Fruit fly (Drosophila melanogaster): ENCODE results near the gene Cf2.

Gene Cf2

DNA sequence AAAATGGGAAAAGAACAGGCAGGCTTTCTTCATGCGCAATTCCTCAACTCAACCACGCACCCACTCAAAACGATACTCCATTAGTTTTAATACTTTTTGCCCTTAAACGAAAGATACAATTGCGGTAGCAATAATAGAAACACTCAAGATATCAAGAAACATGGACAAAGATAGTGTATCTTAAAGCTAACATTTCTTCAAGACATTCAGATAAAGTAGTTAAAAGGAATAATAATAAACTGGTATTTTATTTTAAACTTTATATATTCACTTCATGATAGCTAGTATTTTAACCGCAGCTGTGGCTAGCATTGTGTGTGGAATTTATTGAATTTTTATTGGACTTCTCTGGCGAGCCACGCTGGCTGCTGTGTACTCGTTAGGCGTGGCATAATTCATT is 26.8 kb downstream of the Cf2 start (continued):
- TF ChIP-seq CG6765 (GFP tag; optimal IDR thresholded peaks at IDR 0.05): peak; percentile 27
- no peak for TF ChIP-seq sug (tag; optimal IDR thresholded peaks at IDR 0.05)
- peak; percentile 84 for TF ChIP-seq CG2678 (tag; optimal IDR thresholded peaks at IDR 0.05)
- no peak for TF ChIP-seq CG6654 (GFP tag; optimal IDR thresholded peaks at IDR 0.05)
- no peak for TF ChIP-seq NFAT (GFP tag; IDR thresholded peaks at IDR 0.05)
- no peak for TF ChIP-seq E2f1 (GFP tag; IDR thresholded peaks at IDR 0.05)
- peak; percentile 30 for TF ChIP-seq caup (GFP tag; optimal IDR thresholded peaks at IDR 0.05; ENCODE audit: severe bottlenecking)
- TF ChIP-seq CG11560 (tag; IDR thresholded peaks at IDR 0.05): no peak
- no peak for TF ChIP-seq cas (GFP tag; IDR thresholded peaks at IDR 0.05)
- TF ChIP-seq Sin3A (optimal IDR thresholded peaks at IDR 0.05): no peak
- no peak for TF ChIP-seq pb (GFP tag; optimal IDR thresholded peaks at IDR 0.05)
- TF ChIP-seq tx (GFP tag; optimal IDR thresholded peaks at IDR 0.05): no peak
- TF ChIP-seq CG6272 (GFP tag; IDR thresholded peaks at IDR 0.05): 0 out of 2 replicates have a peak, but pooled peaks have one; percentile 29
- no peak for TF ChIP-seq wdn (GFP tag; IDR thresholded peaks at IDR 0.05)
- TF ChIP-seq CG7987 (GFP tag; optimal IDR thresholded peaks at IDR 0.05): peak; percentile 10
- TF ChIP-seq kni (GFP tag; optimal IDR thresholded peaks at IDR 0.05): no peak
- TF ChIP-seq nerfin-1 (tag; optimal IDR thresholded peaks at IDR 0.05): peak; percentile 44
- no peak for TF ChIP-seq crc (GFP tag; optimal IDR thresholded peaks at IDR 0.05)
- TF ChIP-seq CG14965 (GFP tag; optimal IDR thresholded peaks at IDR 0.05; ENCODE audit: borderline replicate concordance): no peak
- peak; percentile 11 for TF ChIP-seq CG17802 (tag; optimal IDR thresholded peaks at IDR 0.05)
- 0 out of 3 replicates have a peak, but pooled peaks have one; percentile 29 for TF ChIP-seq Dbx (GFP tag; IDR thresholded peaks at IDR 0.05)
- TF ChIP-seq CG34376 (GFP tag; optimal IDR thresholded peaks at IDR 0.05): no peak
- peak; percentile 53; the same call in 1 of the 2 replicates for TF ChIP-seq sens-2 (GFP tag; IDR thresholded peaks at IDR 0.05)
- TF ChIP-seq dysf (GFP tag; IDR thresholded peaks at IDR 0.05): peak; percentile 52; the same call in 1 of the 3 replicates
- no peak for TF ChIP-seq CG10543 (GFP tag; optimal IDR thresholded peaks at IDR 0.05)
- peak; percentile 68 for TF ChIP-seq Fer3 (tag; optimal IDR thresholded peaks at IDR 0.05)
- peak; percentile 72 for TF ChIP-seq CG6689 (GFP tag; IDR thresholded peaks at IDR 0.05)
- TF ChIP-seq ken (GFP tag; IDR thresholded peaks at IDR 0.05): no peak
- TF ChIP-seq CG4360 (GFP tag; IDR thresholded peaks at IDR 0.05): no peak
- no peak for TF ChIP-seq trh (GFP tag; optimal IDR thresholded peaks at IDR 0.05)
- TF ChIP-seq CG14860 (GFP tag; IDR thresholded peaks at IDR 0.05; ENCODE audit: partially characterized antibody): no peak
- TF ChIP-seq Camta (GFP tag; optimal IDR thresholded peaks at IDR 0.05): no peak
- no peak for TF ChIP-seq Myb (GFP tag; optimal IDR thresholded peaks at IDR 0.05)
- peak; percentile 57 for TF ChIP-seq lilli (GFP tag; optimal IDR thresholded peaks at IDR 0.05)
- no peak for TF ChIP-seq p53 (GFP tag; optimal IDR thresholded peaks at IDR 0.05)
- TF ChIP-seq ems (GFP tag; optimal IDR thresholded peaks at IDR 0.05): no peak
- no peak for TF ChIP-seq lov (optimal IDR thresholded peaks at IDR 0.05)
- no peak for TF ChIP-seq lov (GFP tag; IDR thresholded peaks at IDR 0.05)
- TF ChIP-seq Side (GFP tag; optimal IDR thresholded peaks at IDR 0.05): no peak
- no peak for TF ChIP-seq br (optimal IDR thresholded peaks at IDR 0.05)
- no peak for TF ChIP-seq Stat92E (GFP tag; optimal IDR thresholded peaks at IDR 0.05)
- TF ChIP-seq Dip2 (GFP tag; IDR thresholded peaks at IDR 0.05): no peak
- no peak for TF ChIP-seq jigr1 (GFP tag; IDR thresholded peaks at IDR 0.05)
- TF ChIP-seq ato (GFP tag; IDR thresholded peaks at IDR 0.05; ENCODE audit: partially characterized antibody): no peak
- TF ChIP-seq Scr (GFP tag; IDR thresholded peaks at IDR 0.05; ENCODE audit: partially characterized antibody): no peak
- no peak for TF ChIP-seq Ets65A (GFP tag)
- no peak for TF ChIP-seq fu2 (GFP tag; optimal IDR thresholded peaks at IDR 0.05)
- TF ChIP-seq kah (GFP tag; optimal IDR thresholded peaks at IDR 0.05): peak; percentile 20
- peak; percentile 56 for TF ChIP-seq CG14667 (GFP tag; IDR thresholded peaks at IDR 0.05)
- TF ChIP-seq CG7271 (tag; optimal IDR thresholded peaks at IDR 0.05): no peak
- TF ChIP-seq Awh (GFP tag; IDR thresholded peaks at IDR 0.05): peak; percentile 61; the same call in 1 of the 2 replicates
- TF ChIP-seq Lim3 (GFP tag; IDR thresholded peaks at IDR 0.05): no peak
- no peak for TF ChIP-seq shn (GFP tag; optimal IDR thresholded peaks at IDR 0.05)
